Worm (Caenorhabditis elegans) whole organism, young adult: Measurements from ENCODE around the gene chil-19.

Source experiments
- F23B12.7 ChIP-seq: sonication (generic microtip); optimal IDR thresholded peaks from 2 replicates; lab custom pipeline; 2017; ENCODE audit warnings: missing genetic modification characterization, mild to moderate bottlenecking, missing compliant biosample characterization, antibody characterized with exemption, moderate library complexity; ENCODE audit not compliant: insufficient read depth
- F37B4.10 ChIP-seq: fragments of 200-800 bp; sonication (Bioruptor generic); IDR thresholded peaks from 2 replicates; pipeline ENCODE4 v1.3.6; 2022; ENCODE audit warnings: missing genetic modification characterization, missing compliant biosample characterization
- F39B2.1 ChIP-seq: fragments of 200-800 bp; sonication (Bioruptor generic); IDR thresholded peaks from 2 replicates; pipeline ENCODE4 v1.3.6; 2022; ENCODE audit warnings: missing genetic modification reagents, missing genetic modification characterization, missing compliant biosample characterization
- T07F8.4 ChIP-seq: sonication (generic microtip); optimal IDR thresholded peaks from 2 replicates; lab custom pipeline; 2016; ENCODE audit warnings: mild to moderate bottlenecking, missing genetic modification characterization, moderate library complexity, missing compliant biosample characterization
- Y53F4B.3 ChIP-seq: fragments of 200-800 bp; sonication (Bioruptor generic); IDR thresholded peaks from 2 replicates; pipeline ENCODE4 v1.3.6; 2022; ENCODE audit warnings: missing genetic modification reagents, missing genetic modification characterization, missing compliant biosample characterization
- Y53G8AR.9 ChIP-seq: fragments of 200-800 bp; sonication (Bioruptor generic); conservative IDR thresholded peaks from 2 replicates; pipeline ENCODE4 v1.3.6; 2022; ENCODE audit warnings: missing genetic modification reagents, missing genetic modification characterization, missing compliant biosample characterization
- Y95B8A.8 ChIP-seq: fragments of 200-800 bp; sonication (Bioruptor generic); IDR thresholded peaks from 2 replicates; pipeline ENCODE4 v1.3.6; 2022; ENCODE audit warnings: missing genetic modification reagents, missing genetic modification characterization, missing compliant biosample characterization
- ZK185.1 ChIP-seq: sonication (generic microtip); optimal IDR thresholded peaks from 2 replicates; lab custom pipeline; 2016; ENCODE audit warnings: mild to moderate bottlenecking, missing genetic modification characterization, missing compliant biosample characterization; ENCODE audit not compliant: poor library complexity, severe bottlenecking
- attf-5 ChIP-seq: fragments of 200-800 bp; sonication (Bioruptor generic); optimal IDR thresholded peaks from 2 replicates; lab custom pipeline; 2018; ENCODE audit warnings: mild to moderate bottlenecking, missing genetic modification characterization, missing compliant biosample characterization
- bed-1 ChIP-seq: fragments of 200-800 bp; sonication (Bioruptor generic); IDR thresholded peaks from 2 replicates; pipeline ENCODE4 v1.3.6; 2022; ENCODE audit warnings: missing genetic modification reagents, missing genetic modification characterization, missing compliant biosample characterization
- cebp-1 ChIP-seq, 2 experiments: fragments of 200-800 bp in 1 of 2; sonication (Bioruptor generic) in 1 of 2; sonication (generic microtip) in 1 of 2; IDR thresholded peaks in 1 of 2; optimal IDR thresholded peaks in 1 of 2; 2 replicates each; pipeline versions ENCODE4 v1.3.6 to Lab custom; 2017 to 2022; ENCODE audit warnings: missing compliant biosample characterization in 2 of 2, missing genetic modification characterization in 2 of 2, mild to moderate bottlenecking in 1 of 2, missing genetic modification reagents in 1 of 2, moderate library complexity in 1 of 2
- ceh-58 ChIP-seq: fragments of 200-800 bp; sonication (Bioruptor generic); IDR thresholded peaks from 2 replicates; pipeline ENCODE4 v1.3.6; 2022; ENCODE audit warnings: missing genetic modification characterization, missing compliant biosample characterization
- ceh-79 ChIP-seq: sonication (generic microtip); optimal IDR thresholded peaks from 2 replicates; lab custom pipeline; 2017; ENCODE audit warnings: mild to moderate bottlenecking, missing genetic modification characterization, missing compliant biosample characterization
- dpl-1 ChIP-seq: fragments of 150-350 bp; optimal IDR thresholded peaks from 2 replicates; lab custom pipeline; 2014; ENCODE audit warnings: missing biosample characterization, missing genetic modification reagents, missing genetic modification characterization
- hmg-1.2 ChIP-seq: fragments of 200-800 bp; sonication (Bioruptor generic); IDR thresholded peaks from 2 replicates; pipeline ENCODE4 v1.3.6; 2022; ENCODE audit warnings: missing genetic modification reagents, missing genetic modification characterization, missing compliant biosample characterization
- hsf-1 ChIP-seq: fragments of 200-800 bp; sonication (Bioruptor generic); IDR thresholded peaks from 2 replicates; pipeline ENCODE4 v1.3.6; 2022; ENCODE audit warnings: missing genetic modification reagents, missing genetic modification characterization, missing compliant biosample characterization
- lin-26 ChIP-seq: fragments of 200-800 bp; sonication (Bioruptor generic); IDR thresholded peaks from 2 replicates; pipeline ENCODE4 v1.3.6; 2022; ENCODE audit warnings: missing genetic modification reagents, missing genetic modification characterization, missing compliant biosample characterization
- lin-35 ChIP-seq, 3 experiments: fragments of 150-350 bp in 2 of 3; sonication (generic microtip) in 1 of 3; optimal IDR thresholded peaks; 2 replicates each; lab custom pipeline; 2014 to 2018; ENCODE audit warnings: missing biosample characterization in 3 of 3, missing genetic modification characterization in 3 of 3, missing genetic modification reagents in 3 of 3
- lin-40 ChIP-seq: sonication (generic microtip); optimal IDR thresholded peaks from 2 replicates; lab custom pipeline; 2016; ENCODE audit warnings: missing genetic modification characterization, mild to moderate bottlenecking, missing compliant biosample characterization, missing genotype, missing genetic modification reagents
- madf-6 ChIP-seq: fragments of 200-800 bp; sonication (Bioruptor generic); IDR thresholded peaks from 2 replicates; pipeline ENCODE4 v1.3.6; 2022; ENCODE audit warnings: missing genetic modification reagents, missing genetic modification characterization, missing compliant biosample characterization
- mel-28 ChIP-seq: sonication (generic microtip); optimal IDR thresholded peaks from 2 replicates; lab custom pipeline; 2016; ENCODE audit warnings: borderline replicate concordance, mild to moderate bottlenecking, missing genetic modification characterization, missing compliant biosample characterization
- nfya-2 ChIP-seq: fragments of 200-800 bp; sonication (Bioruptor generic); IDR thresholded peaks from 2 replicates; pipeline ENCODE4 v1.3.6; 2022; ENCODE audit warnings: missing genetic modification reagents, missing genetic modification characterization, missing compliant biosample characterization
- nhr-80 ChIP-seq: sonication (generic microtip); optimal IDR thresholded peaks from 2 replicates; lab custom pipeline; 2016; ENCODE audit warnings: missing genetic modification characterization, missing compliant biosample characterization
- nhr-90 ChIP-seq: sonication (generic microtip); optimal IDR thresholded peaks from 2 replicates; lab custom pipeline; 2016; ENCODE audit warnings: missing genotype, mild to moderate bottlenecking, missing genetic modification characterization, missing compliant biosample characterization
- pha-4 ChIP-seq: fragments of 150-350 bp; sonication (generic microtip); optimal IDR thresholded peaks from 2 replicates; lab custom pipeline; 2014; ENCODE audit warnings: missing biosample characterization, missing genetic modification reagents, missing genetic modification characterization
- rcor-1 ChIP-seq: fragments of 200-800 bp; sonication (Bioruptor generic); IDR thresholded peaks from 2 replicates; pipeline ENCODE4 v1.3.6; 2022; ENCODE audit warnings: missing genetic modification reagents, missing genetic modification characterization, missing compliant biosample characterization
- sdz-38 ChIP-seq: sonication (generic microtip); optimal IDR thresholded peaks from 2 replicates; lab custom pipeline; 2016; ENCODE audit warnings: missing genotype, missing genetic modification characterization, missing compliant biosample characterization
- snpc-4 ChIP-seq, 5 experiments: fragments of 150-350 bp in 1 of 5; sonication (generic microtip) in 4 of 5; optimal IDR thresholded peaks; 2 replicates each; lab custom pipeline; 2014 to 2018; ENCODE audit warnings: missing genetic modification characterization in 5 of 5, missing biosample characterization in 3 of 5, antibody characterized with exemption in 2 of 5, mild to moderate bottlenecking in 2 of 5, missing compliant biosample characterization in 2 of 5, missing genotype in 2 of 5, moderate library complexity in 2 of 5, missing genetic modification reagents in 1 of 5
- tbp1 ChIP-seq: fragments of 200-800 bp; sonication (Bioruptor generic); optimal IDR thresholded peaks from 2 replicates; lab custom pipeline; 2018; ENCODE audit warnings: mild to moderate bottlenecking, missing genetic modification characterization, missing compliant biosample characterization
- tbx-9 ChIP-seq: sonication (generic microtip); optimal IDR thresholded peaks from 2 replicates; lab custom pipeline; 2016; ENCODE audit warnings: borderline replicate concordance, missing genetic modification characterization, inconsistent platforms, missing compliant biosample characterization
- xnd-1 ChIP-seq: sonication (generic microtip); optimal IDR thresholded peaks from 2 replicates; lab custom pipeline; 2016; ENCODE audit warnings: missing genotype, missing genetic modification reagents, missing genetic modification characterization, missing compliant biosample characterization
- zfh-2 ChIP-seq: fragments of 200-800 bp; sonication (Bioruptor generic); conservative IDR thresholded peaks from 2 replicates; pipeline ENCODE4 v1.3.6; 2022; ENCODE audit warnings: missing genetic modification reagents, missing genetic modification characterization, missing compliant biosample characterization
- zim-3 ChIP-seq: sonication (generic microtip); optimal IDR thresholded peaks from 2 replicates; lab custom pipeline; 2017; ENCODE audit warnings: mild to moderate bottlenecking, missing genetic modification characterization, moderate library complexity, missing compliant biosample characterization
- ztf-25 ChIP-seq: fragments of 200-800 bp; sonication (Bioruptor generic); IDR thresholded peaks from 2 replicates; pipeline ENCODE4 v1.3.6; 2022; ENCODE audit warnings: missing genetic modification reagents, missing genetic modification characterization, missing compliant biosample characterization
- ztf-28 ChIP-seq: fragments of 200-800 bp; sonication (Bioruptor generic); IDR thresholded peaks from 2 replicates; pipeline ENCODE4 v1.3.6; 2022; ENCODE audit warnings: missing genetic modification reagents, missing genetic modification characterization, missing compliant biosample characterization

The chil-19 gene

DNA sequence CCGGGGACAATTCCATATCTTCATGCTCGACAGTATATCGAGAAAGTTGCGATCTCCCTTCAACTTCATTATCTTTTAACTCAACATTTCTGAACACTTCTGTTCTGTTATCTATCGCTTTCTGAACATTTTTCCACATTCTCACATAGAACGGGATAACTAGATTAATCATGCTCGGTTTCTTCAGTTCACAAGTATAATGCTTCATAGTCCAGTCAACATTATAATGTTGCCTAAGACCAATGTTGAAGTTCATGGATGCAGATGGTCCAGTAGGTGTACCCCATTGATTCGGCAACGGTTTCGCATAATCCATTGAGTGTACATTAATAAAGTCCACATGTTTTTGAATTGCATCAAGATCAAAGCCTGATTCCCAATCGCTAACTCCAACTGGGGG is 15.4 kb downstream of the chil-19 start:
- no peak for TF ChIP-seq ztf-25 (GFP tag; lab: Robert Waterston, UW)
- no peak for TF ChIP-seq F37B4.10 (GFP tag; lab: Robert Waterston, UW)
- no peak for TF ChIP-seq hsf-1 (GFP tag; lab: Robert Waterston, UW)
- no peak for TF ChIP-seq Y95B8A.8 (GFP tag; lab: Robert Waterston, UW)
- no peak for TF ChIP-seq ceh-58 (GFP tag; lab: Robert Waterston, UW)
- no peak for TF ChIP-seq T07F8.4
- TF ChIP-seq zim-3 (tag; lab: Kevin White, UChicago), result no peak
- no peak for TF ChIP-seq ztf-28 (GFP tag; lab: Robert Waterston, UW)
- TF ChIP-seq nhr-90 (tag; lab: Kevin White, UChicago), result no peak
- no peak for TF ChIP-seq dpl-1 (GFP tag; lab: Kevin White, UChicago)
- TF ChIP-seq hmg-1.2 (GFP tag; lab: Robert Waterston, UW), result no peak
- no peak for TF ChIP-seq nhr-80 (tag; lab: Kevin White, UChicago)
- no peak for TF ChIP-seq rcor-1 (GFP tag; lab: Robert Waterston, UW)

DNA sequence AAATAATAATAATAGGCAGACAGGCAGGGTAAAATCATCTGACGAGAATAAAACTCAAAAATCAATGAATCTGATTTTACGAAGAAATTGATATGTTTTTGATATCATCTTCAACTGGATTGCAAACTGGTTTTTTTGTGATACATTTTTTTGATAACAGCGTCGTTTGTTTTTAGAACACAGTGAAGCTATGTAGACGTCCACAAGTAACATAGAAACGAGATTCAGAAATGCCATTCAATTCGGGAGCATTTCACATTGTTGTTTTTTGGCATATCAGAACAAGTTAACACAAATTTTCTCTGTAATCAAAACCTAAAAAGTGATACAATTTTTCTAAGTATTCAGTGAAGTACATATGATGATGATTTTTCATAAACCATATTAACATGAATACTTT is 16.0 kb downstream of the chil-19 start, which contains the start of gene chil-13:
chil-13 (minus strand) TSS at position 101 of the 400 bp plus-strand sequence.
- no peak for TF ChIP-seq tbp1 (GFP tag; lab: Kevin White, UChicago)
- no peak for TF ChIP-seq nfya-2 (GFP tag; lab: Robert Waterston, UW)
- no peak for TF ChIP-seq bed-1 (GFP tag; lab: Robert Waterston, UW)
- TF ChIP-seq snpc-4 (GFP tag; optimal IDR thresholded peaks at IDR 0.05; lab: Kevin White, UChicago), result no peak
- TF ChIP-seq snpc-4 (tag; optimal IDR thresholded peaks at IDR 0.05; lab: Kevin White, UChicago), result no peak
- no peak for TF ChIP-seq lin-40 (tag; lab: Kevin White, UChicago)
- no peak for TF ChIP-seq attf-5 (GFP tag; lab: Kevin White, UChicago)
- no peak for TF ChIP-seq sdz-38 (tag; lab: Kevin White, UChicago)
- no peak for TF ChIP-seq nhr-80 (tag; lab: Kevin White, UChicago)
- no peak for TF ChIP-seq F23B12.7
- no peak for TF ChIP-seq ceh-58 (GFP tag; lab: Robert Waterston, UW)
- TF ChIP-seq, all 124 proteins: peak for 0

DNA sequence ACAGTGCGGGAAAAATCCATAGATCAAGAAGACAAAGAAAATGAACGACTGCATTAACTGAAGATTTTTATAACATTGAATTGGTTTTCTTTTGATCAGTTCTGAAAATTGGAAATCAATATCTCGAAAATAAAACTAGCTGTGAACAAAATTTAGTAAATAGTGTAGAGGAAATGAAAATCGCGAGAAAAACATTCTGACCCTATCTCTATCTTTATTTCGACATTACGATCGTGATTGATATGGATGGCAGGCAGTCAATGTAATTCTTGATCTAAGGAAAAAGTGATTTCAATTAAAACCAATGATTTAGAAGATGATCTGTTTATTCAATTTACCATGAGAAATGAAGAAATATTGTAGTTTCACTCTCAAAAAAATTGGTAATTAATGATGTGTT is 18.2 kb downstream of the chil-19 start, which contains the start of gene kin-16:
kin-16 (minus strand) TSS at position 101 of the 400 bp plus-strand sequence.
- TF ChIP-seq attf-5 (GFP tag; lab: Kevin White, UChicago), result no peak
- TF ChIP-seq zfh-2 (GFP tag; lab: Robert Waterston, UW), result no peak
- TF ChIP-seq zim-3 (tag; lab: Kevin White, UChicago), result no peak
- no peak for TF ChIP-seq F39B2.1 (GFP tag; lab: Robert Waterston, UW)
- no peak for TF ChIP-seq pha-4 (tag; lab: Kevin White, UChicago)
- TF ChIP-seq ceh-79, result no peak
- no peak for TF ChIP-seq hmg-1.2 (GFP tag; lab: Robert Waterston, UW)
- TF ChIP-seq ZK185.1, result no peak
- no peak for TF ChIP-seq Y53F4B.3
- TF ChIP-seq madf-6 (GFP tag; lab: Robert Waterston, UW), result no peak
- no peak for TF ChIP-seq Y53G8AR.9 (GFP tag; lab: Robert Waterston, UW)
- no peak for TF ChIP-seq mel-28 (tag; lab: Kevin White, UChicago)
- TF ChIP-seq xnd-1, result no peak
- no peak for TF ChIP-seq tbx-9
- no peak for TF ChIP-seq cebp-1 (GFP tag; IDR thresholded peaks at IDR 0.05; lab: Robert Waterston, UW)
- TF ChIP-seq cebp-1 (tag; optimal IDR thresholded peaks at IDR 0.05; lab: Kevin White, UChicago), result no peak
- TF ChIP-seq bed-1 (GFP tag; lab: Robert Waterston, UW), result no peak
- no peak for TF ChIP-seq lin-35 (GFP tag; optimal IDR thresholded peaks at IDR 0.05; lab: Kevin White, UChicago)
- TF ChIP-seq lin-26, result no peak
